Fruit fly (Drosophila melanogaster): ENCODE data around the gene Glyp.

DNA sequence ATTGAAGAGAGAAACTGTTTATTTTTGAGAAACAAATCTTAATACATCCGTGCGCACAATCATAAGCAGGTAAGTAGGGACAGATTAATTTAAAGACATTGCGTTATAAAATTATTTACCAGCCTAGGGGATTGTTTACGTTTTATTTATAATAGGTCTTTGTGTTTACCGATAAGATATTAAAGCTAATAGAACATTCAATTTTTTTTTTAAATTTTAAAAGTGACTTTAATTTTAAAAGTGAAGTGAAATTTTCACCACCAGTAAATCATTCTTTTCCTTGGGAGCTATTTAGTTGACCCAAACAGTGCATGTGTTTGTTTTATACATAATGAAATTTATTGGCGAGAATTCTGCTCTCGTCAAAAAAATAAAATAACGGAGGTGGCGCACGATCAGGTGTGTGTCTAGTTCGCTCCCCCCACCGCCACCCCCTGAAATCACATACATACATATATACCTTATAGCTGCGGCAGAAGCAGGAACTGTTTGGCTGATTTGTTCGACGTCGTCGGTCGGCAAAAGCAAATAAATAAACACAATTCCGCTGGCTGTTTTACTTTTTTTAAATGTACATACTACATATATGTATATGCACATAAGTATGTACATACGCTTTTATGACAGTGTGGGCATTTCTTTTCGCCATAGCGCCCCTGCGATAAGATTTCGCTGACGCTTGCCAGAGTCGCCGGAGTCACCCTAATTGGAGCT lies 45.5 kb downstream of the Glyp start:
- no peak for TF ChIP-seq h (optimal IDR thresholded peaks at IDR 0.05)
- no peak for TF ChIP-seq psq (optimal IDR thresholded peaks at IDR 0.05)
- TF ChIP-seq Sin3A (optimal IDR thresholded peaks at IDR 0.05): no peak
- no peak for TF ChIP-seq Myc (optimal IDR thresholded peaks at IDR 0.05)
- TF ChIP-seq ttk (optimal IDR thresholded peaks at IDR 0.05): no peak
- no peak for TF ChIP-seq insv (optimal IDR thresholded peaks at IDR 0.05)
